Fruit fly (Drosophila melanogaster) whole organism, adult: ENCODE results near the gene Doc1.

Source experiments
- CG11617 ChIP-seq: fragments of 200-800 bp; sonication (Bioruptor generic); optimal IDR thresholded peaks from 2 replicates; lab custom pipeline; 2017; ENCODE audit warnings: mild to moderate bottlenecking, missing biosample characterization, missing genetic modification reagents, missing genetic modification characterization
- CG12768 ChIP-seq: fragments of 200-800 bp; sonication (Bioruptor generic); optimal IDR thresholded peaks from 2 replicates; lab custom pipeline; 2017; ENCODE audit warnings: missing biosample characterization, missing genetic modification characterization, mild to moderate bottlenecking, moderate library complexity, missing genetic modification reagents
- CG14711 ChIP-seq: fragments of 200-800 bp; sonication (Bioruptor generic); optimal IDR thresholded peaks from 2 replicates; lab custom pipeline; 2018; ENCODE audit warnings: missing biosample characterization, mild to moderate bottlenecking, missing genetic modification characterization, moderate library complexity
- CG1620 ChIP-seq: fragments of 200-800 bp; sonication (Bioruptor generic); optimal IDR thresholded peaks from 2 replicates; lab custom pipeline; 2016; ENCODE audit warnings: missing biosample characterization, missing genetic modification characterization
- CG33017 ChIP-seq: fragments of 200-800 bp; sonication (Bioruptor generic); optimal IDR thresholded peaks from 2 replicates; lab custom pipeline; 2018; ENCODE audit warnings: missing biosample characterization, mild to moderate bottlenecking, missing genetic modification characterization, moderate library complexity
- CG5204 ChIP-seq: fragments of 200-800 bp; sonication (Bioruptor generic); optimal IDR thresholded peaks from 2 replicates; lab custom pipeline; 2016; ENCODE audit warnings: missing biosample characterization, missing genetic modification characterization
- CG7045 ChIP-seq: fragments of 200-800 bp; sonication (Bioruptor generic); optimal IDR thresholded peaks from 2 replicates; lab custom pipeline; 2017; ENCODE audit warnings: missing biosample characterization, mild to moderate bottlenecking, missing genetic modification characterization
- CG7101 ChIP-seq: fragments of 200-800 bp; sonication (Bioruptor generic); optimal IDR thresholded peaks from 2 replicates; lab custom pipeline; 2018; ENCODE audit warnings: missing biosample characterization, mild to moderate bottlenecking, missing genetic modification characterization, moderate library complexity
- Clk ChIP-seq: fragments of 200-800 bp; sonication (Bioruptor generic); optimal IDR thresholded peaks from 2 replicates; lab custom pipeline; 2017; ENCODE audit warnings: missing biosample characterization, missing genetic modification characterization
- Crg-1 ChIP-seq: fragments of 200-800 bp; sonication (Bioruptor generic); optimal IDR thresholded peaks from 2 replicates; lab custom pipeline; 2016; ENCODE audit warnings: missing biosample characterization, missing genetic modification characterization
- Hr96 ChIP-seq: fragments of 200-800 bp; sonication (Bioruptor generic); optimal IDR thresholded peaks from 2 replicates; lab custom pipeline; 2016; ENCODE audit warnings: missing biosample characterization, missing genetic modification characterization
- Mnt ChIP-seq: fragments of 200-800 bp; sonication (Bioruptor generic); optimal IDR thresholded peaks from 2 replicates; lab custom pipeline; 2016; ENCODE audit warnings: missing biosample characterization, mild to moderate bottlenecking, missing genetic modification characterization
- bab1 ChIP-seq: fragments of 200-800 bp; sonication (Bioruptor generic); optimal IDR thresholded peaks from 3 replicates; lab custom pipeline; 2019; ENCODE audit warnings: missing biosample characterization, mild to moderate bottlenecking, missing genetic modification characterization, moderate library complexity
- cic ChIP-seq: fragments of 200-800 bp; sonication (Bioruptor generic); optimal IDR thresholded peaks from 2 replicates; lab custom pipeline; 2017; ENCODE audit warnings: missing biosample characterization, mild to moderate bottlenecking, missing genetic modification characterization, moderate library complexity
- cnc ChIP-seq, 2 experiments: fragments of >200 bp; optimal IDR thresholded peaks; 2 replicates each; lab custom pipeline; 2017
- kay ChIP-seq: fragments of 200-800 bp; sonication (Bioruptor generic); peaks from one replicate; lab custom pipeline; 2016; ENCODE audit warnings: missing biosample characterization, missing genetic modification characterization, borderline replicate concordance
- ovo ChIP-seq: fragments of 200-800 bp; sonication (Bioruptor generic); optimal IDR thresholded peaks from 2 replicates; lab custom pipeline; 2016; ENCODE audit warnings: missing biosample characterization, missing genetic modification characterization
- pad ChIP-seq: fragments of 200-800 bp; sonication (Bioruptor generic); optimal IDR thresholded peaks from 3 replicates; lab custom pipeline; 2017; ENCODE audit warnings: missing biosample characterization, missing genetic modification characterization, mild to moderate bottlenecking, moderate library complexity, missing genetic modification reagents
- tj ChIP-seq: fragments of 200-800 bp; sonication (Bioruptor generic); optimal IDR thresholded peaks from 3 replicates; lab custom pipeline; 2017; ENCODE audit warnings: missing biosample characterization, mild to moderate bottlenecking, missing genetic modification characterization, moderate library complexity
- toe ChIP-seq: fragments of 200-800 bp; sonication (Bioruptor generic); optimal IDR thresholded peaks from 2 replicates; lab custom pipeline; 2016; ENCODE audit warnings: missing biosample characterization, missing genetic modification characterization

The Doc1 gene

dm6 chr3L:9028057-9028456 is 13.1 kb upstream of the Doc1 start:
- TF ChIP-seq CG12768 (no peak), pad (GFP tag; lab: Kevin White, UChicago) (no peak), CG5204 (GFP tag; lab: Kevin White, UChicago) (no peak), CG7101 (tag; lab: Kevin White, UChicago) (no peak), Mnt (GFP tag; lab: Kevin White, UChicago) (no peak), CG1620 (GFP tag; lab: Kevin White, UChicago) (no peak), ovo (no peak), Clk (GFP tag; lab: Kevin White, UChicago) (no peak), bab1 (no peak), toe (GFP tag; lab: Kevin White, UChicago) (no peak), Hr96 (no peak), CG11617 (GFP tag; lab: Kevin White, UChicago) (no peak), cnc (optimal IDR thresholded peaks at IDR 0.05; lab: Kevin White, UChicago) (no peak), CG7045 (GFP tag; lab: Kevin White, UChicago) (no peak), kay (GFP tag; lab: Kevin White, UChicago) (no peak), cic (GFP tag; lab: Kevin White, UChicago) (no peak), Crg-1 (GFP tag; lab: Kevin White, UChicago) (no peak), tj (GFP tag; lab: Kevin White, UChicago) (no peak), CG33017 (no peak)

DNA sequence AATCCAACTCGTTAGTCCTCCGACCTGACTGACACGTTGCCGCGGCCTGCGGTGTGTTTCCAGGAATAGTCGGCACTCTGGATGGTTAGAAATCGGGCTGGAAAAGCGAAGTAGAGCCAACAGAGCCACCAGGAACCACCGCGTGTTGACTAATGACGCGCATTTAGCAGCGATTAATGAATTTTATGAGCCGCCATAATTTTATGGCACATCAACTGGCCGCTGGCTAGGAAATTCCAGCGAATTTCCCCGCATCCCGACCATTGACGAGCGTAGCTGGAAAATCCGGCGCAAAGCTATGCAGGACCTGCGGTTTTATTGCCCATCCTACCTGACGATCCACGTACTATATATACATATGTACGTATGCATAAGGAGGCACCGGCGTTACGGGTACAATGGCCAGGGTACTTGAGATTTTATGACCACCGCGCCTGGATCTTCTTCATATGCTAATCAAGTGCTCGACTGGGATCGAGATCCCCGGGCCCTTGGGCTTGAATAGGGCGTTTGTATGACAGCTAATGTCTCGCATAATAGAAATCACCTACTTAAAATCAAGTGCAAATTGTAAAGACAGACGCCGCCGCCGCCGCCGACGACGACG is 11.9 kb upstream of the Doc1 start:
- TF ChIP-seq Mnt (GFP tag; lab: Kevin White, UChicago): no peak
- TF ChIP-seq CG14711: no peak
- no peak for TF ChIP-seq cnc (optimal IDR thresholded peaks at IDR 0.05; lab: Kevin White, UChicago)
- no peak for TF ChIP-seq Clk (GFP tag; lab: Kevin White, UChicago)
- no peak for TF ChIP-seq toe (GFP tag; lab: Kevin White, UChicago)
- TF ChIP-seq tj (GFP tag; lab: Kevin White, UChicago): no peak
- TF ChIP-seq Hr96: no peak
- TF ChIP-seq CG11617 (GFP tag; lab: Kevin White, UChicago): no peak
- TF ChIP-seq CG33017: no peak
- no peak for TF ChIP-seq Crg-1 (GFP tag; lab: Kevin White, UChicago)
- no peak for TF ChIP-seq bab1
- no peak for TF ChIP-seq pad (GFP tag; lab: Kevin White, UChicago)
- no peak for TF ChIP-seq CG5204 (GFP tag; lab: Kevin White, UChicago)
- no peak for TF ChIP-seq CG7101 (tag; lab: Kevin White, UChicago)
- TF ChIP-seq ovo: no peak
- TF ChIP-seq CG1620 (GFP tag; lab: Kevin White, UChicago): no peak
- no peak for TF ChIP-seq kay (GFP tag; lab: Kevin White, UChicago)
- no peak for TF ChIP-seq cic (GFP tag; lab: Kevin White, UChicago)
- TF ChIP-seq CG12768: no peak

DNA sequence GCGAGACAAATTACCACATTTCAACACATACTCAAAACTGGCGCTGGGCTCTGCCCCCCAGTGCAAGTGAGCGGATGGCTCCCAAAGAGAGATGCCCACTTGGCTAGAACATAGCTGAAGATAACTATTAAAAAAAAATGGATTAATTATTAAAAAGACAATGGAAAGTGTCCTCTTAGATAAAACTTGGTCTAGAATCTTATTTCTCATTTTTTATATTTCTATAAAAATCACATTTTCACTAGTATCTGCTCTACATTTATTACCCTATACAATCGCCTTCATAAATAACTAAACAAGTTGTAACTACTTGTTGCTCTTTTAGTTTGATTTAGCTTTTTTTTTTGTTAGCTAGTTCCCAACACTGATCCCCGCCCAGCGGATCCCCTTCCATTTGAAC is 8.3 kb upstream of the Doc1 start:
- TF ChIP-seq CG33017 (no peak), CG5204 (GFP tag; lab: Kevin White, UChicago) (no peak), cnc (optimal IDR thresholded peaks at IDR 0.05; lab: Kevin White, UChicago) (no peak), ovo (no peak), kay (GFP tag; lab: Kevin White, UChicago) (no peak), Clk (GFP tag; lab: Kevin White, UChicago) (no peak), CG14711 (no peak), bab1 (no peak), CG7101 (tag; lab: Kevin White, UChicago) (no peak), toe (GFP tag; lab: Kevin White, UChicago) (no peak), pad (GFP tag; lab: Kevin White, UChicago) (no peak)

DNA sequence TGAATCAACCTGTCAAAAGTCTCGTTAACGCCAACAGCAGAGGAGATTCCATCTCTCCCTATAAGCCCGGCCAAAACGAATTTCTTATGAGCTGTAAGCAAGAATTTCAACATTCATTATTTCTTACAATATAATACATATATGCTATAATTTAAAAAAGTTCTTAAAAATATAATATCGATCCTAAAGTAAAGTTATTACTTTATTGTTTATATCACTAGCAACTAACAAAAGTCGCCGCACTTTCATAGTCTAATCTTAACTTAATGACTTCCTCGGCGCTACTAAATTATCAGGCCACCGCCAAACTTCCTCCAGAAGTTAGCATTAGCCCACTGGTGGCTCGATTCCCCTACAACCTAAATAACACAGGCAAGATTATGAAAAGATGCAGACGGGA is 7.6 kb upstream of the Doc1 start:
- no peak for TF ChIP-seq Clk (GFP tag; lab: Kevin White, UChicago)
- no peak for TF ChIP-seq CG12768
- TF ChIP-seq CG33017: no peak

dm6 chr3L:9033999-9034626 is 7.1 kb upstream of the Doc1 start:
- TF ChIP-seq kay (GFP tag; lab: Kevin White, UChicago) (no peak), cnc (optimal IDR thresholded peaks at IDR 0.05; lab: Kevin White, UChicago) (no peak), CG1620 (GFP tag; lab: Kevin White, UChicago) (no peak), CG7101 (tag; lab: Kevin White, UChicago) (no peak), Clk (GFP tag; lab: Kevin White, UChicago) (no peak), Crg-1 (GFP tag; lab: Kevin White, UChicago) (no peak)

DNA sequence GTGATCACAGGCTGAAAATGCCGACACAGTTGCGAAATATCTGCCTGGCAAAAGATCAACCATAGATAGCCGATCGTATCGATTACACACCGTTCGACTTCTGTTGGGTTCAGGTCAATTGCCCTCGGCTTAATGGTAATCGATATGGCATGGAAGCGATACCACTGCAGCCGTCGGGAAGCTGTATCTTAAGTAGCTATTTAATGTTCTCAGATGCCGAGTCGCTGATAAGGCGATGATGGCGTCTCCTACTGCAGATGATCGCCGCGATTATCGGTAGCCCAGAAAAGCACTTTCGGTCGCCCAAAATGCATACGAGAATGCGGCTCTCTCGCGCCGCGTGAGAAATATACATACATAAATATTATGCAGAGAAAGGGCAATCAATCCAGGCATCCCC is 3.6 kb upstream of the Doc1 start:
- no peak for TF ChIP-seq kay (GFP tag; lab: Kevin White, UChicago)
- no peak for TF ChIP-seq CG5204 (GFP tag; lab: Kevin White, UChicago)
- no peak for TF ChIP-seq bab1
- TF ChIP-seq CG14711: no peak
- TF ChIP-seq Hr96: no peak
- no peak for TF ChIP-seq tj (GFP tag; lab: Kevin White, UChicago)

DNA sequence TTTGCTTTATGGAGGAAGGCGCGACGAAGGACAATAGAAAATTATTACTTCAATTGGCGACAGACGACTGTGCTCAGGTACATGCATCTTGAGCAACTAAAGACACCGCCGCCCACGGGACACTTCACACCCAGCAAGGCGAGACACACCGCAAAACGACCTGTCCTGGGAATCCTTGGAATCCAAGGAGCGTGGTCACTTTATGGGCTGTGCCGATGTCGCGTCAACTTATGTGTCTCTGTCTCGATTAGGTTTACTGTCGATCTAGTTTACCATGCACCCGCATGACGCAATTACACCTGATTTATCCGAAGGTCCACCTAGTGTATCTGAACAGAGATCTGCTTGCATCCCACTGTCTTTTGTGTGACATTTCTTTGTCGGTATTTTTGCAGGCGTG is 2.0 kb upstream of the Doc1 start:
- TF ChIP-seq CG33017 (no peak), CG1620 (GFP tag; lab: Kevin White, UChicago) (no peak), CG12768 (no peak), ovo (no peak), toe (GFP tag; lab: Kevin White, UChicago) (no peak), tj (GFP tag; lab: Kevin White, UChicago) (no peak)
